Worm (Caenorhabditis elegans) whole organism, young adult: ENCODE results near the gene C27F2.7.

Source experiments
- B0336.3 ChIP-seq: fragments of 200-800 bp; sonication (Bioruptor generic); IDR thresholded peaks from 2 replicates; pipeline ENCODE4 v1.3.6; 2022; ENCODE audit warnings: missing genetic modification characterization, missing compliant biosample characterization
- F37B4.10 ChIP-seq: fragments of 200-800 bp; sonication (Bioruptor generic); IDR thresholded peaks from 2 replicates; pipeline ENCODE4 v1.3.6; 2022; ENCODE audit warnings: missing genetic modification characterization, missing compliant biosample characterization
- F49E8.2 ChIP-seq: sonication (generic microtip); optimal IDR thresholded peaks from 3 replicates; lab custom pipeline; 2017; ENCODE audit warnings: missing genetic modification characterization, mild to moderate bottlenecking, missing compliant biosample characterization, antibody characterized with exemption, moderate library complexity; ENCODE audit not compliant: insufficient read depth
- F55B11.4 ChIP-seq: sonication (generic microtip); optimal IDR thresholded peaks from 2 replicates; lab custom pipeline; 2016; ENCODE audit warnings: missing compliant biosample characterization, missing genetic modification characterization, borderline replicate concordance; ENCODE audit not compliant: insufficient read depth
- F57C9.4 ChIP-seq: sonication (generic microtip); optimal IDR thresholded peaks from 2 replicates; lab custom pipeline; 2017; ENCODE audit warnings: mild to moderate bottlenecking, missing genetic modification characterization, missing compliant biosample characterization
- T26A5.8 ChIP-seq: sonication (generic microtip); optimal IDR thresholded peaks from 2 replicates; lab custom pipeline; 2016; ENCODE audit warnings: missing genetic modification characterization, missing compliant biosample characterization
- Y53G8AR.9 ChIP-seq: fragments of 200-800 bp; sonication (Bioruptor generic); conservative IDR thresholded peaks from 2 replicates; pipeline ENCODE4 v1.3.6; 2022; ENCODE audit warnings: missing genetic modification reagents, missing genetic modification characterization, missing compliant biosample characterization
- Y56A3A.18 ChIP-seq: fragments of 200-800 bp; sonication (Bioruptor generic); IDR thresholded peaks from 2 replicates; pipeline ENCODE4 v1.3.6; 2022; ENCODE audit warnings: missing genetic modification reagents, missing genetic modification characterization, missing compliant biosample characterization
- Y95B8A.8 ChIP-seq: fragments of 200-800 bp; sonication (Bioruptor generic); IDR thresholded peaks from 2 replicates; pipeline ENCODE4 v1.3.6; 2022; ENCODE audit warnings: missing genetic modification reagents, missing genetic modification characterization, missing compliant biosample characterization
- ZK185.1 ChIP-seq: sonication (generic microtip); optimal IDR thresholded peaks from 2 replicates; lab custom pipeline; 2016; ENCODE audit warnings: mild to moderate bottlenecking, missing genetic modification characterization, missing compliant biosample characterization; ENCODE audit not compliant: poor library complexity, severe bottlenecking
- akir-1 ChIP-seq: fragments of 200-800 bp; sonication (Bioruptor generic); optimal IDR thresholded peaks from 2 replicates; lab custom pipeline; 2018; ENCODE audit warnings: mild to moderate bottlenecking, missing genetic modification characterization, moderate library complexity, missing compliant biosample characterization
- aptf-2 ChIP-seq: fragments of 200-800 bp; sonication (Bioruptor generic); conservative IDR thresholded peaks from 2 replicates; pipeline ENCODE4 v1.3.6; 2022; ENCODE audit warnings: missing genetic modification reagents, missing genetic modification characterization, missing compliant biosample characterization
- atf-7 ChIP-seq: sonication (generic microtip); optimal IDR thresholded peaks from 2 replicates; lab custom pipeline; 2017; ENCODE audit warnings: mild to moderate bottlenecking, missing genetic modification characterization, missing compliant biosample characterization
- attf-5 ChIP-seq: fragments of 200-800 bp; sonication (Bioruptor generic); optimal IDR thresholded peaks from 2 replicates; lab custom pipeline; 2018; ENCODE audit warnings: mild to moderate bottlenecking, missing genetic modification characterization, missing compliant biosample characterization
- bed-1 ChIP-seq: fragments of 200-800 bp; sonication (Bioruptor generic); IDR thresholded peaks from 2 replicates; pipeline ENCODE4 v1.3.6; 2022; ENCODE audit warnings: missing genetic modification reagents, missing genetic modification characterization, missing compliant biosample characterization
- cebp-2 ChIP-seq: fragments of 200-800 bp; sonication (Bioruptor generic); IDR thresholded peaks from 2 replicates; pipeline ENCODE4 v1.3.6; 2022; ENCODE audit warnings: missing genetic modification characterization, missing compliant biosample characterization
- ceh-27 ChIP-seq: fragments of 200-800 bp; sonication (Bioruptor generic); optimal IDR thresholded peaks from 2 replicates; lab custom pipeline; 2018; ENCODE audit warnings: mild to moderate bottlenecking, missing genetic modification characterization, moderate library complexity, missing compliant biosample characterization
- ceh-40 ChIP-seq: fragments of 200-800 bp; sonication (Bioruptor generic); IDR thresholded peaks from 2 replicates; pipeline ENCODE4 v1.3.6; 2022; ENCODE audit warnings: missing genetic modification characterization, missing compliant biosample characterization
- ceh-58 ChIP-seq: fragments of 200-800 bp; sonication (Bioruptor generic); IDR thresholded peaks from 2 replicates; pipeline ENCODE4 v1.3.6; 2022; ENCODE audit warnings: missing genetic modification characterization, missing compliant biosample characterization
- die-1 ChIP-seq: sonication (generic microtip); optimal IDR thresholded peaks from 2 replicates; lab custom pipeline; 2016; ENCODE audit warnings: missing genotype, mild to moderate bottlenecking, missing genetic modification characterization, missing compliant biosample characterization
- efl-1 ChIP-seq: fragments of 150-350 bp; optimal IDR thresholded peaks from 2 replicates; lab custom pipeline; 2014; ENCODE audit warnings: missing biosample characterization, missing genetic modification reagents, missing genetic modification characterization
- egl-44 ChIP-seq: fragments of 200-800 bp; sonication (Bioruptor generic); IDR thresholded peaks from 2 replicates; pipeline ENCODE4 v1.3.6; 2022; ENCODE audit warnings: missing genetic modification reagents, missing genetic modification characterization, missing compliant biosample characterization
- ets-4 ChIP-seq: fragments of 200-800 bp; sonication (Bioruptor generic); optimal IDR thresholded peaks from 2 replicates; lab custom pipeline; 2018; ENCODE audit warnings: mild to moderate bottlenecking, missing genetic modification characterization, missing compliant biosample characterization
- fkh-3 ChIP-seq: sonication (generic microtip); optimal IDR thresholded peaks from 2 replicates; lab custom pipeline; 2016; ENCODE audit warnings: mild to moderate bottlenecking, missing genetic modification characterization, missing compliant biosample characterization
- hmg-20 ChIP-seq: fragments of 200-800 bp; sonication (Bioruptor generic); IDR thresholded peaks from 2 replicates; pipeline ENCODE4 v1.3.6; 2022; ENCODE audit warnings: missing genetic modification reagents, missing genetic modification characterization, missing compliant biosample characterization
- hsf-1 ChIP-seq: fragments of 200-800 bp; sonication (Bioruptor generic); IDR thresholded peaks from 2 replicates; pipeline ENCODE4 v1.3.6; 2022; ENCODE audit warnings: missing genetic modification reagents, missing genetic modification characterization, missing compliant biosample characterization
- lin-26 ChIP-seq: fragments of 200-800 bp; sonication (Bioruptor generic); IDR thresholded peaks from 2 replicates; pipeline ENCODE4 v1.3.6; 2022; ENCODE audit warnings: missing genetic modification reagents, missing genetic modification characterization, missing compliant biosample characterization
- lsy-27 ChIP-seq: sonication (generic microtip); optimal IDR thresholded peaks from 2 replicates; lab custom pipeline; 2017; ENCODE audit warnings: missing genetic modification characterization, mild to moderate bottlenecking, missing compliant biosample characterization, antibody characterized with exemption, missing genotype, borderline replicate concordance; ENCODE audit not compliant: insufficient read depth
- madf-10 ChIP-seq: sonication (generic microtip); optimal IDR thresholded peaks from 2 replicates; lab custom pipeline; 2016; ENCODE audit warnings: mild to moderate bottlenecking, missing genetic modification characterization, missing compliant biosample characterization
- madf-8 ChIP-seq: fragments of 200-800 bp; sonication (Bioruptor generic); conservative IDR thresholded peaks from 2 replicates; pipeline ENCODE4 v1.3.6; 2022; ENCODE audit warnings: missing genetic modification reagents, missing genetic modification characterization, missing compliant biosample characterization
- mel-28 ChIP-seq: sonication (generic microtip); optimal IDR thresholded peaks from 2 replicates; lab custom pipeline; 2016; ENCODE audit warnings: borderline replicate concordance, mild to moderate bottlenecking, missing genetic modification characterization, missing compliant biosample characterization
- mxl-1 ChIP-seq: sonication (generic microtip); optimal IDR thresholded peaks from 2 replicates; lab custom pipeline; 2016; ENCODE audit warnings: missing genetic modification characterization, missing compliant biosample characterization
- nfya-1 ChIP-seq: sonication (generic microtip); optimal IDR thresholded peaks from 2 replicates; lab custom pipeline; 2017; ENCODE audit warnings: antibody characterized with exemption, missing compliant biosample characterization, missing genetic modification characterization, borderline replicate concordance; ENCODE audit not compliant: insufficient read depth
- nhr-120 ChIP-seq: fragments of 200-800 bp; sonication (Bioruptor generic); IDR thresholded peaks from 2 replicates; pipeline ENCODE4 v1.3.6; 2022; ENCODE audit warnings: missing genetic modification characterization, missing compliant biosample characterization
- repo-1 ChIP-seq: sonication (generic microtip); optimal IDR thresholded peaks from 2 replicates; lab custom pipeline; 2017; ENCODE audit warnings: mild to moderate bottlenecking, missing genetic modification characterization, missing compliant biosample characterization
- snpc-1.1 ChIP-seq: sonication (generic microtip); optimal IDR thresholded peaks from 2 replicates; lab custom pipeline; 2017; ENCODE audit warnings: missing genetic modification characterization, mild to moderate bottlenecking, missing compliant biosample characterization, antibody characterized with exemption, moderate library complexity, missing genotype, missing genetic modification reagents; ENCODE audit not compliant: insufficient read depth
- snpc-1.3 ChIP-seq: sonication (generic microtip); optimal IDR thresholded peaks from 2 replicates; lab custom pipeline; 2017; ENCODE audit warnings: missing genetic modification characterization, mild to moderate bottlenecking, missing compliant biosample characterization, antibody characterized with exemption, moderate library complexity, missing genotype, missing genetic modification reagents; ENCODE audit not compliant: insufficient read depth
- snpc-3.4 ChIP-seq: sonication (generic microtip); optimal IDR thresholded peaks from 2 replicates; lab custom pipeline; 2017; ENCODE audit warnings: missing genetic modification characterization, mild to moderate bottlenecking, missing compliant biosample characterization, antibody characterized with exemption, moderate library complexity, missing genotype, missing genetic modification reagents
- snpc-4 ChIP-seq, 5 experiments: fragments of 150-350 bp in 1 of 5; sonication (generic microtip) in 4 of 5; optimal IDR thresholded peaks; 2 replicates each; lab custom pipeline; 2014 to 2018; ENCODE audit warnings: missing genetic modification characterization in 5 of 5, missing biosample characterization in 3 of 5, antibody characterized with exemption in 2 of 5, mild to moderate bottlenecking in 2 of 5, missing compliant biosample characterization in 2 of 5, missing genotype in 2 of 5, moderate library complexity in 2 of 5, missing genetic modification reagents in 1 of 5
- tbx-9 ChIP-seq: sonication (generic microtip); optimal IDR thresholded peaks from 2 replicates; lab custom pipeline; 2016; ENCODE audit warnings: borderline replicate concordance, missing genetic modification characterization, inconsistent platforms, missing compliant biosample characterization
- zfh-2 ChIP-seq: fragments of 200-800 bp; sonication (Bioruptor generic); conservative IDR thresholded peaks from 2 replicates; pipeline ENCODE4 v1.3.6; 2022; ENCODE audit warnings: missing genetic modification reagents, missing genetic modification characterization, missing compliant biosample characterization
- zim-3 ChIP-seq: sonication (generic microtip); optimal IDR thresholded peaks from 2 replicates; lab custom pipeline; 2017; ENCODE audit warnings: mild to moderate bottlenecking, missing genetic modification characterization, moderate library complexity, missing compliant biosample characterization
- ztf-18 ChIP-seq: sonication (generic microtip); optimal IDR thresholded peaks from 2 replicates; lab custom pipeline; 2016; ENCODE audit warnings: missing genotype, mild to moderate bottlenecking, missing genetic modification characterization, missing compliant biosample characterization
- ztf-25 ChIP-seq: fragments of 200-800 bp; sonication (Bioruptor generic); IDR thresholded peaks from 2 replicates; pipeline ENCODE4 v1.3.6; 2022; ENCODE audit warnings: missing genetic modification reagents, missing genetic modification characterization, missing compliant biosample characterization

The C27F2.7 gene

ce11 chrIII:4984444-4985086 lies at the start of gene C27F2.7 (continued):
- no peak for TF ChIP-seq lsy-27 (tag; lab: Kevin White, UChicago)
- 0 out of 2 replicates have a peak, but pooled peaks have one; percentile 57 for TF ChIP-seq Y53G8AR.9 (GFP tag; lab: Robert Waterston, UW)
- TF ChIP-seq zim-3 (tag; lab: Kevin White, UChicago) = no peak
- no peak for TF ChIP-seq nfya-1 (tag; lab: Kevin White, UChicago)
- TF ChIP-seq ztf-18 (tag; lab: Kevin White, UChicago) = peak; percentile 46
- no peak for TF ChIP-seq mxl-1 (tag; lab: Kevin White, UChicago)
- TF ChIP-seq ZK185.1 (tag; lab: Kevin White, UChicago) = no peak
- no peak for TF ChIP-seq ceh-58
- no peak for TF ChIP-seq tbx-9 (tag; lab: Kevin White, UChicago)
- no peak for TF ChIP-seq atf-7
- TF ChIP-seq snpc-3.4 (tag; lab: Kevin White, UChicago) = no peak
- no peak for TF ChIP-seq F57C9.4 (tag; lab: Kevin White, UChicago)
- no peak for TF ChIP-seq snpc-1.3 (tag; lab: Kevin White, UChicago)
- peak; percentile 79 for TF ChIP-seq B0336.3 (GFP tag; lab: Robert Waterston, UW)
- TF ChIP-seq F55B11.4 (tag; lab: Kevin White, UChicago) = no peak
- TF ChIP-seq madf-8 (GFP tag; lab: Robert Waterston, UW) = peak; percentile 90
- TF ChIP-seq F37B4.10 (GFP tag; lab: Robert Waterston, UW) = no peak
- no peak for TF ChIP-seq snpc-1.1 (tag; lab: Kevin White, UChicago)
- no peak for TF ChIP-seq bed-1
- TF ChIP-seq hsf-1 (GFP tag; lab: Robert Waterston, UW) = peak; percentile 70
- no peak for TF ChIP-seq mel-28
- no peak for TF ChIP-seq cebp-2
- 0 out of 2 replicates have a peak, but pooled peaks have one; percentile 34 for TF ChIP-seq aptf-2 (GFP tag; lab: Robert Waterston, UW)
- TF ChIP-seq T26A5.8 (tag; lab: Kevin White, UChicago) = no peak
- peak; percentile 82 for TF ChIP-seq efl-1 (GFP tag; lab: Kevin White, UChicago)
- no peak for TF ChIP-seq repo-1
- TF ChIP-seq akir-1 (GFP tag; lab: Kevin White, UChicago) = no peak
- no peak for TF ChIP-seq ceh-40 (GFP tag; lab: Robert Waterston, UW)
- no peak for TF ChIP-seq nhr-120 (GFP tag; lab: Robert Waterston, UW)
- TF ChIP-seq lin-26 (GFP tag; lab: Robert Waterston, UW) = no peak

- TF ChIP-seq hmg-20 (GFP tag; lab: Robert Waterston, UW) = peak; percentile 77; the same call in 1 of the 2 replicates
- peak; percentile 70 for TF ChIP-seq ceh-27 (GFP tag; lab: Kevin White, UChicago)
- TF ChIP-seq zfh-2 (GFP tag; lab: Robert Waterston, UW) = peak; percentile 96
- 0 out of 2 replicates have a peak, but pooled peaks have one; percentile 17 for TF ChIP-seq ztf-25 (GFP tag; lab: Robert Waterston, UW)
- TF ChIP-seq Y95B8A.8 (GFP tag; lab: Robert Waterston, UW) = 0 out of 2 replicates have a peak, but pooled peaks have one; percentile 73
- peak; percentile 69; the same call in 1 of the 2 replicates for TF ChIP-seq egl-44 (GFP tag; lab: Robert Waterston, UW)
- peak; percentile 64 for TF ChIP-seq fkh-3 (tag; lab: Kevin White, UChicago)
- peak; percentile 48 for TF ChIP-seq die-1 (tag; lab: Kevin White, UChicago)
- peak; percentile 84; the same call in 1 of the 2 replicates for TF ChIP-seq Y56A3A.18 (GFP tag; lab: Robert Waterston, UW)
- TF ChIP-seq snpc-4 (GFP tag; optimal IDR thresholded peaks at IDR 0.05; lab: Kevin White, UChicago) = peak; percentile 46
- peak in 1 of 4 experiments; percentile 64 for TF ChIP-seq snpc-4 (tag; optimal IDR thresholded peaks at IDR 0.05; lab: Kevin White, UChicago)
- 0 out of 2 replicates have a peak, but pooled peaks have one; percentile 19 for TF ChIP-seq nhr-120 (GFP tag; lab: Robert Waterston, UW)
- peak; percentile 9 for TF ChIP-seq F49E8.2 (tag; lab: Kevin White, UChicago)
- peak; percentile 71 for TF ChIP-seq attf-5
- TF ChIP-seq ets-4 = peak; percentile 55
- peak; percentile 71 for TF ChIP-seq madf-10 (tag; lab: Kevin White, UChicago)
- peak; percentile 39 for TF ChIP-seq akir-1 (GFP tag; lab: Kevin White, UChicago)
These were observed 47.1 kb upstream of the C27F2.7 start for ce11 chrIII:5031375-5031836.
